Fruit fly (Drosophila melanogaster): ENCODE data around the gene Adgf-C.

Gene Adgf-C

DNA sequence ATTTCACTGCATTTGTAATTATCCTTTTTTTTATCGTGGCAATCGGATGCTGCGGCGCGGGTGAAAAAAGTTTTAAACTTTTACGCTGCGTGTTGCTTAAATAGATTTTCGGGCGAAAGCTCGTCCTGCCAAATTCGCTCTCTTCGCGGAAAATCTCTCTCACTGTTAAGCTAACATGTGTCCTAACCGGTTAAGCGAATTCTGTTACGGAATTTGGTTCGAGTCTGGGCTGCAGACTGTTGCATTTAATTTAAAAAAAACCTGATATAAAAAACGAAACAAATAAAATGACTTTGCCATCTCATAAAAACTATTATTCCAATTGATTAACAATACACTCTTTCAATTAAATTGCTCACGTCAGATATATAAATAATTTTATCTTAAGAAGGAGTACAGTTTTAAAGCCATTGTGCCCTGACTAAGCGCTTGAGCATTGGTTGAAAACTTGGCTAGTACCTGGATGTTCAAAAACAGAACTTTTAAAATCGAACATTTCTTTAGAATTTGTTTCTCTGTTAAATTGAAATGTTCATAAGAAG lies 32.0 kb upstream of the Adgf-C start, which contains the start of gene Task6:
Gene Task6 (minus strand): TSS at position 51 of the 542 bp plus-strand sequence.
- TF ChIP-seq Clk (GFP tag; optimal IDR thresholded peaks at IDR 0.05) (no peak), ovo (GFP tag; optimal IDR thresholded peaks at IDR 0.05) (no peak), Hr96 (GFP tag; optimal IDR thresholded peaks at IDR 0.05) (no peak)

DNA sequence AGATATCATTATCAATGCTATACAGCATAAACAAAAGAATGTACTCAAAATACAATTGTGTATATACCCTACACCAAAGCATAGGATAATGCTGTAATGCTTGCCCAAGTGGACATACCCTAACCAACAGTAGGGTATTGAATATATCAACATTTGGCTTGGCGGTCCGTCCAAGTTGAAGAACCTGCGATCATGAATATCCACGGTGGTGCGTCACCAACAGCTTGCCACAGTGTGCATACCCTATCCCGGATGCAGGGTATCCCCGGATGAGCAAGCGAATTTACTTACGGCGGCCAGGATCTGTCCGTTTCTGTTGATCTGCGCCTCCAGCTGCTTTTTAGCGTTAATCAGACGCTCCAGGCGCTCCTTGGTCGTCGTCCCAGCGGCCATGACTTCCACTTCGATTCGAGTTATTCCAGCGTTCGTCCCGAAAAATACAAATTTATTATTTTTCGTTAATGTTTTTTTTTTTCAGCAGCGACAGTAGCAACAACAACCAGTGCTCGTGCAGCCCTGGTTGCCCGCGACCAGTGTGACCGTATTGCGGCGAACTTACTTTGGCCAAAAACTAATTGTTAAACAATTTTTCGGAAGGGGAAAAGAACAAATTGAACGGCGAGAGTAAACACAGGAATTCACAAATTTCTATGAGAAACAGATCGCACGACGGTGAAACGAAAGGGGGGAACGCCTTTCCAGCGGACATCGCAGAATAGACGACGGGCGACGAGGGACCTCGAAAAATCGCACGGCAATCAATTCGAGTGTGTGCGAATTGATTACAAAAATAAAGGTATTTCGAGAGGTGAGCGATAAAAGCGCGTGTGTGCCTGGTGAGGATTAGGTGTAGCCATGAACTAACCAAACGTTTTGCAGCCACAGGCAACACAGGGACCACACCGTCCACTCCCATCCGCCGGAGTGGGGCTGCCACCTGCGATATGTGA lies 30.1 kb upstream of the Adgf-C start, which contains the start of the genes Lkb1 and CG9588:
Gene Lkb1 (plus strand): TSS at position 413 of the 950 bp plus-strand sequence.
Gene CG9588 (minus strand): TSS at position 545 of the 950 bp plus-strand sequence.
- peak; percentile 21 for TF ChIP-seq bab1 (GFP tag; optimal IDR thresholded peaks at IDR 0.05)
- TF ChIP-seq CG11617 (GFP tag; optimal IDR thresholded peaks at IDR 0.05), result peak; percentile 33
- no peak for TF ChIP-seq cic (GFP tag; optimal IDR thresholded peaks at IDR 0.05)
- TF ChIP-seq pad (GFP tag; optimal IDR thresholded peaks at IDR 0.05), result peak; percentile 95
- TF ChIP-seq cnc (optimal IDR thresholded peaks at IDR 0.05), result peak in 1 of 2 experiments; percentile 31
- TF ChIP-seq CG1620 (GFP tag; optimal IDR thresholded peaks at IDR 0.05), result no peak
- peak; percentile 13 for TF ChIP-seq CG7101 (tag; optimal IDR thresholded peaks at IDR 0.05)
- TF ChIP-seq kay (GFP tag; ENCODE audit: borderline replicate concordance), result no peak
- peak; percentile 37 for TF ChIP-seq Mnt (GFP tag; optimal IDR thresholded peaks at IDR 0.05)
- TF ChIP-seq CG14711 (tag; optimal IDR thresholded peaks at IDR 0.05), result peak; percentile 15
- peak; percentile 30 for TF ChIP-seq CG12768 (GFP tag; optimal IDR thresholded peaks at IDR 0.05)
- TF ChIP-seq CG7045 (GFP tag; optimal IDR thresholded peaks at IDR 0.05), result peak; percentile 21
- TF ChIP-seq Hr96 (GFP tag; optimal IDR thresholded peaks at IDR 0.05), result peak; percentile 19
- peak; percentile 12 for TF ChIP-seq tj (GFP tag; optimal IDR thresholded peaks at IDR 0.05)

DNA sequence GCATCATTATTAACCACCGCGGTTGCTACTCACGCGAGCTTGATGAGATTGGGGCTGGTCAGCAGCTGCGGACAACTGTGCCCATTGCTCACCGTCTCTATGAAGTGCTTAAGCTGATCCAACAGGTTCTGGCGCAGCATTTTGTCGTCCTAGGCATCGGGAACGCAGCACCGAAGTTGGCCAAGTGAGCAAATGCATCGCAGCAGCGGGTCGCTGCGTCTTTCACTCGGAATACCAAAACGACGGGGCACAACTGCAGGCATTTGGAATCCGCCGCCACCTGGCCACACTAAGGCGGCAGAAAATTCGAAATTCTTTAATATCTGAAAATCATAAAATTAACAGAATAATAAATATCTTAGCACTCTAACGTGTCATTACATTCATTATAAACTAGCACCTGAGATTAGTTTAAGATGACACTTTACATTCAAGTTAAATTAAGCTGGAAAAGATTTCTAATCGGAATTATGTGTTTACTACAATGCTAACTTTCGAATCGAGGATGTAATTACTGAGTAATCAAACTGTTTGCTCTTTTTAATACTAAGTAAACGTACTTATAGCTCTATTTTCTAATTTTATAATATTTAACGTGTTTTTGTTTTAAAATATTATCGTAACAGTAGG lies 23.4 kb upstream of the Adgf-C start:
- TF ChIP-seq bab1 (GFP tag; optimal IDR thresholded peaks at IDR 0.05), result peak; percentile 6
- TF ChIP-seq CG14711 (tag; optimal IDR thresholded peaks at IDR 0.05), result no peak

DNA sequence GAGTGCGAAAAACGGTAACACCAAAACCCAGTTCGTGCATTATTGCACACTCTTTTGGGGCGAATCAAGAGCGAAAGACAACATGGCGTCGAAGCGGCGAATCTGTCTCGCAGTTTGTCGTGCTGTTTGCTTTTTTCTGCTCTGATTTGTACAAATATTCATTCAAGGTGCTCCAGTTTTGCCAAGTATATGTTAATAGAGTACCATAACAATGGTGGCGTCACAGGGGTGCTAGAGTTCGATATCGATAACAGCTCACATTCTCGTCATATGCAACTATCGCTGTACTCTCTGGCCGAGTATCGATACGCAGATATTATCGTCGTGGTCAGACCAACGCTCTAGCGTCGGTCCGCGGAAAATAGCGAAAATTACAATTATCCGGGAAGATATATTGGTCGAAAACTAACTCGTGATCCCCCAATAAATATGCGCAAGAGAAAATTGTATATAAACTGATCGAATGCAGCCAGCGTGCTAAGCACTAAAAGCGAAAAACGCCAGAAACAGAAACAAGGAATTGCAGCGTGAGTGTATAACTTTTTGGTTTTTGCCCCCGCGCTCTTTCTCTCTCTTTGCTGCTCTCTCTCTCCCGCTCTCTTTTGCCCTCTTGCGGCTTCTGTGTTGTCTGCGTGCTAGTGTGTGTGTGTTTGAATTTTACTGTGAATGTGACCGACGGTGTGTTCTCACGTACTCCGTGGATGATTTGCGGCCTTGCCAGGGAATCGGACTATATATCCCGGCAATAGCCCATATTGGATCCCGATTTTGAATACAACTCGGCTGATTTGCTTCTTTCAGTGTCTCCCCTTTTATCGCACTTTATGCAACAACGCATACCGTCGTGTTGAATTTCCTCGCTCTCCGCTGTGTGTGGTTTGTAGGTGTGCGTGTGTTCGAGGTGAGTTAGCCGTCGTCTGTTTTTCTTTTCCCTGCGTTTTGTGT lies 22.7 kb upstream of the Adgf-C start, which contains the start of gene flfl:
Gene flfl (plus strand): TSS at position 298 of the 945 bp plus-strand sequence.
- no peak for TF ChIP-seq cnc (optimal IDR thresholded peaks at IDR 0.05)
- TF ChIP-seq CG11617 (GFP tag; optimal IDR thresholded peaks at IDR 0.05), result peak; percentile 34
- TF ChIP-seq cic (GFP tag; optimal IDR thresholded peaks at IDR 0.05), result no peak
- TF ChIP-seq CG1620 (GFP tag; optimal IDR thresholded peaks at IDR 0.05), result no peak
- peak; percentile 41 for TF ChIP-seq bab1 (GFP tag; optimal IDR thresholded peaks at IDR 0.05)
- TF ChIP-seq CG12768 (GFP tag; optimal IDR thresholded peaks at IDR 0.05), result peak; percentile 39
- TF ChIP-seq ovo (GFP tag; optimal IDR thresholded peaks at IDR 0.05), result peak; percentile 65
- peak; percentile 58 for TF ChIP-seq Crg-1 (GFP tag; optimal IDR thresholded peaks at IDR 0.05)
- TF ChIP-seq Mnt (GFP tag; optimal IDR thresholded peaks at IDR 0.05), result no peak
- TF ChIP-seq CG7101 (tag; optimal IDR thresholded peaks at IDR 0.05), result peak; percentile 20
- no peak for TF ChIP-seq CG7045 (GFP tag; optimal IDR thresholded peaks at IDR 0.05)
- TF ChIP-seq CG14711 (tag; optimal IDR thresholded peaks at IDR 0.05), result no peak
- TF ChIP-seq tj (GFP tag; optimal IDR thresholded peaks at IDR 0.05), result peak; percentile 16
- TF ChIP-seq Hr96 (GFP tag; optimal IDR thresholded peaks at IDR 0.05), result peak; percentile 43
- TF ChIP-seq toe (GFP tag; optimal IDR thresholded peaks at IDR 0.05), result peak; percentile 56
- TF ChIP-seq CG33017 (tag; optimal IDR thresholded peaks at IDR 0.05), result peak; percentile 14
- no peak for TF ChIP-seq kay (GFP tag; ENCODE audit: borderline replicate concordance)
- peak; percentile 5 for TF ChIP-seq Clk (GFP tag; optimal IDR thresholded peaks at IDR 0.05)
- peak; percentile 30 for TF ChIP-seq pad (GFP tag; optimal IDR thresholded peaks at IDR 0.05)
- TF ChIP-seq CG5204 (GFP tag; optimal IDR thresholded peaks at IDR 0.05), result peak; percentile 56

DNA sequence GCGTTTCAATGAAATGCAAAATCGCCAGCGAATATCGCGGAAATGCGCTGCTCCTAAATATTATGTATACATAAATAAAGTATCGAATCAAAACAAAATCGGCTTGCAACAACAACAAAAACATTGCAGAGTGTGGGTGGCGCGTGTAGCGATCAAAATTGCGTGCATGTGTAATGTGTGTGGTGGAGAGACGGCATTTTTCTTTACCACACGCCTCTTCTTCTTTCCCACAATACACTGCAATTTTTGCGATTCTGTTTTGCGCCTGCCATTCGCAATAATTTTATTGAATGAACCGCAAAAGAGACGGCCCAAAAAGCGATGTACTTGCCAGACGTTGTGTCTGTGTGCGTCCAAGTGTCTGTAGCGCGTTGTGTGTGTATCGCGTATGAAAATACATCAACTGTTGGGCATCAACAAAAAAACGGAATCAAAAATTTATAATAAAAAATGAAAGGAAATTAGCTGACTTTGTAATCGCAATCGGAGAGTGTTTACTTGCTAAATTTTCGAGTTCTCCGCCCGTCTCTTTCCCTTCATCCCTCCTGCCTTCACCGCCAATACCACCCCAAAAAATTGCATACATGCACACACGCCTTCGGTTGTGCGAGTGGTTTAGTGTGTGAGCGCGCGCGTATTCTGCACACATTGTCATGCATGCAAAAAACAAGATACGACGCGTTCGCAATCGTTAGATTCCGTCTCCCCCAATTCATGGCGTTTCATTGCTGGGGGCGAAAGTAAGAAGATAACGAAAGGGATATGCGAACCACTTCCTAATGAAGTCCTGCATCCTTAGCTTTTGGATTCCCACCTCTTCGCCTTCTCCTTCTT lies 21.8 kb upstream of the Adgf-C start:
- TF ChIP-seq CG1620 (GFP tag; optimal IDR thresholded peaks at IDR 0.05) (no peak), Clk (GFP tag; optimal IDR thresholded peaks at IDR 0.05) (no peak), pad (GFP tag; optimal IDR thresholded peaks at IDR 0.05) (peak; percentile 18), tj (GFP tag; optimal IDR thresholded peaks at IDR 0.05) (peak; percentile 94), toe (GFP tag; optimal IDR thresholded peaks at IDR 0.05) (no peak), cic (GFP tag; optimal IDR thresholded peaks at IDR 0.05) (peak; percentile 81), CG7101 (tag; optimal IDR thresholded peaks at IDR 0.05) (no peak), Crg-1 (GFP tag; optimal IDR thresholded peaks at IDR 0.05) (no peak), CG11617 (GFP tag; optimal IDR thresholded peaks at IDR 0.05) (no peak), Mnt (GFP tag; optimal IDR thresholded peaks at IDR 0.05) (peak; percentile 54), CG5204 (GFP tag; optimal IDR thresholded peaks at IDR 0.05) (no peak), CG12768 (GFP tag; optimal IDR thresholded peaks at IDR 0.05) (peak; percentile 23)
